Fruit fly (Drosophila melanogaster): Measurements from ENCODE around the gene RhoL.

The RhoL gene

dm6 chr3R:9527907-9528842, 25.8 kb upstream of the RhoL start (continued):
- TF ChIP-seq D (optimal IDR thresholded peaks at IDR 0.05) (no peak), D (GFP tag; optimal IDR thresholded peaks at IDR 0.05) (peak; percentile 67), CG17328 (GFP tag; IDR thresholded peaks at IDR 0.05) (peak; percentile 76), dmrt99B (tag; optimal IDR thresholded peaks at IDR 0.05) (no peak), nau (GFP tag; optimal IDR thresholded peaks at IDR 0.05) (no peak), ash1 (GFP tag; optimal IDR thresholded peaks at IDR 0.05) (peak; percentile 75), GATAe (GFP tag; conservative IDR thresholded peaks at IDR 0.05) (peak; percentile 93), CG4707 (GFP tag; optimal IDR thresholded peaks at IDR 0.05) (peak; percentile 28), CG8924 (tag; optimal IDR thresholded peaks at IDR 0.05) (peak; percentile 77), her (GFP tag; optimal IDR thresholded peaks at IDR 0.05) (peak; percentile 94), Atf-2 (GFP tag; optimal IDR thresholded peaks at IDR 0.05) (peak; percentile 77), btn (GFP tag; optimal IDR thresholded peaks at IDR 0.05) (peak; percentile 73), ato (GFP tag; IDR thresholded peaks at IDR 0.05; ENCODE audit: partially characterized antibody) (no peak), Sry-β (GFP tag; optimal IDR thresholded peaks at IDR 0.05) (no peak), lab (GFP tag; optimal IDR thresholded peaks at IDR 0.05) (peak; percentile 98), CG10147 (GFP tag; optimal IDR thresholded peaks at IDR 0.05) (peak; percentile 84), CG15269 (tag; optimal IDR thresholded peaks at IDR 0.05) (peak; percentile 87), gt (GFP tag; IDR thresholded peaks at IDR 0.05) (no peak), fd96Cb (tag; optimal IDR thresholded peaks at IDR 0.05) (peak; percentile 82), fru (optimal IDR thresholded peaks at IDR 0.05) (no peak), CG10366 (GFP tag; IDR thresholded peaks at IDR 0.05) (peak; percentile 83), Sox100B (GFP tag; optimal IDR thresholded peaks at IDR 0.05) (peak; percentile 69), CG10267 (tag; optimal IDR thresholded peaks at IDR 0.05) (peak; percentile 64), kni (GFP tag; optimal IDR thresholded peaks at IDR 0.05) (no peak), CG34224 (GFP tag; IDR thresholded peaks at IDR 0.05; ENCODE audit: partially characterized antibody) (no peak), CG13296 (GFP tag; optimal IDR thresholded peaks at IDR 0.05) (peak; percentile 88), CG4424 (GFP tag; optimal IDR thresholded peaks at IDR 0.05) (peak; percentile 84), slbo (GFP tag; IDR thresholded peaks at IDR 0.05) (peak; percentile 93), Mes4 (GFP tag; optimal IDR thresholded peaks at IDR 0.05) (peak; percentile 55), schlank (tag; optimal IDR thresholded peaks at IDR 0.05) (peak; percentile 92), CG12769 (tag; optimal IDR thresholded peaks at IDR 0.05) (peak; percentile 94), CG17612 (GFP tag; IDR thresholded peaks at IDR 0.05) (peak; percentile 77), CG12744 (GFP tag; optimal IDR thresholded peaks at IDR 0.05) (peak; percentile 75), da (GFP tag; optimal IDR thresholded peaks at IDR 0.05) (peak; percentile 64), Pdp1 (GFP tag; optimal IDR thresholded peaks at IDR 0.05) (peak; percentile 87 to 93), ind (GFP tag; optimal IDR thresholded peaks at IDR 0.05) (peak; percentile 95), az2 (GFP tag; optimal IDR thresholded peaks at IDR 0.05) (peak; percentile 74), mirr (GFP tag; optimal IDR thresholded peaks at IDR 0.05) (peak; percentile 94), HHEX (GFP tag; optimal IDR thresholded peaks at IDR 0.05) (peak; percentile 93), ac (GFP tag; optimal IDR thresholded peaks at IDR 0.05) (no peak), CG3726 (GFP tag; IDR thresholded peaks at IDR 0.05) (peak; percentile 86), CoRest (tag; optimal IDR thresholded peaks at IDR 0.05) (no peak), CG30431 (GFP tag; optimal IDR thresholded peaks at IDR 0.05) (peak; percentile 56), Dad (GFP tag; optimal IDR thresholded peaks at IDR 0.05) (peak; percentile 90), CG32772 (GFP tag; IDR thresholded peaks at IDR 0.05) (peak; percentile 87), B-H2 (GFP tag; optimal IDR thresholded peaks at IDR 0.05) (peak; percentile 53), E2f1 (GFP tag; IDR thresholded peaks at IDR 0.05) (peak; percentile 92), pb (GFP tag; optimal IDR thresholded peaks at IDR 0.05) (peak; percentile 88), CG7786 (GFP tag; optimal IDR thresholded peaks at IDR 0.05) (peak; percentile 87)
